Worm (Caenorhabditis elegans): ENCODE data around the gene K09B11.4.

K09B11.4 gene

DNA sequence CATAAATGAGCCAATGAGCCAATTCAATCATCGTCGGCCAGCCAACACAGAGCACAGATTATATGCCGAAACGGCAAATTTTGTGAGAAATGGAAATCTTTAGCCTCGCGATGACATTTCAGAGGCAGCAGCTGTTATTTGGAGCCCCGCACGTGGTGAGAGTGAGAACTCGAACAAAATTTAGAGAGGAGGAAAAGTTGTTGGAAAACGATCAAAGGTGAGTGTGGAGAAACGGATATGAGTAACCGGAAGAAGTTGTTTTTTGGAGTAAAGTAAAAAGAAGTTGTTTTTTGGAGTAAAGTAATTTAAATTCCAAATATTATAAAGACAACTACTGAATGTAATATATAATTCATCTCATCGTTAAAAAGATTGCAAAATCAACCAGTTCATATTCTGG lies 30.6 kb upstream of the K09B11.4 start, which contains the start of gene Y62E10A.13 (continued):
- no peak for TF ChIP-seq ztf-22 (GFP tag; optimal IDR thresholded peaks at IDR 0.05)
- no peak for TF ChIP-seq Y56A3A.18 (GFP tag; IDR thresholded peaks at IDR 0.05)
- TF ChIP-seq hsf-1 (GFP tag; IDR thresholded peaks at IDR 0.05) = peak; percentile 63; the same call in 1 of the 2 replicates
- no peak for TF ChIP-seq hmg-1.2 (GFP tag; IDR thresholded peaks at IDR 0.05)
- no peak for TF ChIP-seq ets-4 (GFP tag; optimal IDR thresholded peaks at IDR 0.05)
- TF ChIP-seq hmg-20 (GFP tag; IDR thresholded peaks at IDR 0.05) = no peak
- TF ChIP-seq aptf-3 (GFP tag; IDR thresholded peaks at IDR 0.05) = no peak
- TF ChIP-seq lin-54 (GFP tag; optimal IDR thresholded peaks at IDR 0.05) = peak; percentile 25
- TF ChIP-seq B0261.1 (tag; optimal IDR thresholded peaks at IDR 0.05) = no peak
- TF ChIP-seq sdz-38 (tag; optimal IDR thresholded peaks at IDR 0.05) = no peak
- TF ChIP-seq sptf-2 (GFP tag; optimal IDR thresholded peaks at IDR 0.05) = no peak
- no peak for TF ChIP-seq ZK185.1 (tag; optimal IDR thresholded peaks at IDR 0.05; ENCODE audit: poor library complexity, severe bottlenecking)
- peak; percentile 84; the same call in 1 of the 2 replicates for TF ChIP-seq cebp-2 (GFP tag; IDR thresholded peaks at IDR 0.05)
- no peak for TF ChIP-seq F52B5.7 (tag; optimal IDR thresholded peaks at IDR 0.05)

DNA sequence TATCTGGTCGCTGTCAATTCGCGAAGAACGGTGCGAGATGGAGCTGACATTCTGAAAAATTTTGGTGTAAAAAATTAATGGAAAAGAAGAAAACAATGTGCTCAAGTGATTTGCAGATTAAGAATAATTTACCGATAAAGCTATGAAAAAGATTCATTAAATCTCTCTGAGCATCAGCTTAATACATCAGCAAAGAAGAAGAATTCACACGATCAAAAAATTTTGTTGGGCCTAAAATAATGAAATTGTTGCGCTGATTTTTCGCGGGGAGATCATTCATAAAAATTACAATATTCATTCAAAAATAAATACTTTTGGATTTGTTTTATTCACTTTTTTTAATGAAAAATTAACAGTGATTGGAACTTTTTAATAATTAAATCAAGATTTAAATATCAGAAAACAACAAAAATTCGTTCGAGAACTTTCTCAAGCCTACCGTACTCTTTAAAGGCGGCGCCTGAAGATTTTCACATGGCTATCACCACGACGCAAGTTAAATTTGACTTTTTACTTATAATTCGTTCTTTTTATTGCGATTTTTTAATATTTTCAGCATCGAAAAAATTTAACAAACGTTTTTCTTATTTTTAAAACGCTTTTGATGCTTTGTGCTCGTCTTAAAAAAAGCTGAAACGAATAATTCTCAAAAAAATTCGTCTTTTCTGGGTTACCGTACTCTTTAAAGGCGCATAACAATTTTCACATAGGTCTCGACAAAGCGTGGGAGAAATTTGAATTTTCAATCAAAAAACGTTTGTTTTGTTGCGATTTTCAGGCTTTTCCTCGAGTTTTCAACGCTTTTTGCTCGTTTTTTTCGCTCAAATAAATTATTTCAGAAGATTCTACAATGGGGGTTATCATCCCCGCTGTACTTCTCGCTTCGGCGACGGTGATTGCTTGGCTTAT lies 28.6 kb upstream of the K09B11.4 start, which contains the start of the genes memi-2 and cyp-31A5:
TSS of gene memi-2 (minus strand) at position 51 of the 909 bp plus-strand sequence.
TSS of gene cyp-31A5 (plus strand) at position 834 of the 909 bp plus-strand sequence.
- 0 out of 2 replicates have a peak, but pooled peaks have one; percentile 32 for TF ChIP-seq ceh-91 (GFP tag; IDR thresholded peaks at IDR 0.05)
- no peak for TF ChIP-seq snpc-4 (GFP tag; optimal IDR thresholded peaks at IDR 0.05)
- TF ChIP-seq snpc-4 (tag; optimal IDR thresholded peaks at IDR 0.05) = peak in 1 of 4 experiments; percentile 36
- TF ChIP-seq hsf-1 (GFP tag; IDR thresholded peaks at IDR 0.05) = peak; percentile 89
- TF ChIP-seq F33H1.4 (GFP tag; IDR thresholded peaks at IDR 0.05) = peak; percentile 59
- no peak for TF ChIP-seq nhr-90 (tag; optimal IDR thresholded peaks at IDR 0.05)
- peak; percentile 64 for TF ChIP-seq efl-1 (GFP tag; optimal IDR thresholded peaks at IDR 0.05)
- TF ChIP-seq Y79H2A.3 (GFP tag; conservative IDR thresholded peaks at IDR 0.05) = no peak
- no peak for TF ChIP-seq hmg-1.2 (GFP tag; IDR thresholded peaks at IDR 0.05)
- peak; percentile 66 for TF ChIP-seq madf-6 (GFP tag; IDR thresholded peaks at IDR 0.05)
- peak; percentile 17 for TF ChIP-seq snpc-1.3 (tag; optimal IDR thresholded peaks at IDR 0.05; ENCODE audit: insufficient read depth)
- peak; percentile 81 for TF ChIP-seq lsl-1 (GFP tag; optimal IDR thresholded peaks at IDR 0.05)

- no peak for TF ChIP-seq mxl-1 (tag; optimal IDR thresholded peaks at IDR 0.05)
- no peak for TF ChIP-seq cebp-1 (GFP tag; IDR thresholded peaks at IDR 0.05)
- TF ChIP-seq cebp-1 (tag; optimal IDR thresholded peaks at IDR 0.05) = no peak
- TF ChIP-seq lsl-1 (GFP tag; optimal IDR thresholded peaks at IDR 0.05) = no peak
- no peak for TF ChIP-seq rcor-1 (GFP tag; IDR thresholded peaks at IDR 0.05)
- no peak for TF ChIP-seq aptf-3 (GFP tag; IDR thresholded peaks at IDR 0.05)
- TF ChIP-seq tlf-1 (GFP tag; optimal IDR thresholded peaks at IDR 0.05) = no peak
- TF ChIP-seq ekl-4 (GFP tag; IDR thresholded peaks at IDR 0.05) = no peak
- no peak for TF ChIP-seq dpl-1 (GFP tag; optimal IDR thresholded peaks at IDR 0.05)
- TF ChIP-seq tbp1 (GFP tag; optimal IDR thresholded peaks at IDR 0.05) = no peak
- TF ChIP-seq hlh-26 (GFP tag; conservative IDR thresholded peaks at IDR 0.05) = no peak
- TF ChIP-seq xnd-1 (tag; optimal IDR thresholded peaks at IDR 0.05) = no peak
- no peak for TF ChIP-seq ceh-58 (GFP tag; IDR thresholded peaks at IDR 0.05)
- no peak for TF ChIP-seq F33H1.4 (GFP tag; IDR thresholded peaks at IDR 0.05)
- TF ChIP-seq ZK185.1 (tag; optimal IDR thresholded peaks at IDR 0.05; ENCODE audit: poor library complexity, severe bottlenecking) = no peak
- no peak for TF ChIP-seq snpc-1.3 (tag; optimal IDR thresholded peaks at IDR 0.05; ENCODE audit: insufficient read depth)
Observed at ce11 chrIV:13408018-13408417, 21.3 kb upstream of the K09B11.4 start, which contains the start of gene Y62E10A.19. Gene Y62E10A.19, minus strand, starts transcription at chrIV:13408306.

All from whole organism, young adult.